Worm (Caenorhabditis elegans): Measurements from ENCODE around the gene Y105C5B.8.

Gene Y105C5B.8

ce11 chrIV:15880114-15880513 is 46.5 kb downstream of the Y105C5B.8 start:
- TF ChIP-seq nhr-43 (tag; optimal IDR thresholded peaks at IDR 0.05; ENCODE audit: poor library complexity, severe bottlenecking): no peak
- no peak for TF ChIP-seq mml-1 (tag; optimal IDR thresholded peaks at IDR 0.05)
- no peak for TF ChIP-seq ZK546.5 (tag; optimal IDR thresholded peaks at IDR 0.05)
- no peak for TF ChIP-seq elt-2 (tag; optimal IDR thresholded peaks at IDR 0.05)
- TF ChIP-seq lin-15B (tag; optimal IDR thresholded peaks at IDR 0.05): no peak
- no peak for TF ChIP-seq elt-3 (tag; optimal IDR thresholded peaks at IDR 0.05)
- TF ChIP-seq ama-1 (optimal IDR thresholded peaks at IDR 0.05): no peak
- no peak for TF ChIP-seq skn-1 (tag; optimal IDR thresholded peaks at IDR 0.05)
- TF ChIP-seq nhr-12 (tag; optimal IDR thresholded peaks at IDR 0.05): no peak
- TF ChIP-seq ceh-82 (tag; optimal IDR thresholded peaks at IDR 0.05): no peak
- TF ChIP-seq lin-39 (tag; optimal IDR thresholded peaks at IDR 0.05): no peak
- TF ChIP-seq daf-12 (tag; optimal IDR thresholded peaks at IDR 0.05): no peak

- TF ChIP-seq ZK546.5 (tag; optimal IDR thresholded peaks at IDR 0.05) (no peak), mml-1 (tag; optimal IDR thresholded peaks at IDR 0.05) (no peak), nfya-1 (tag; optimal IDR thresholded peaks at IDR 0.05; ENCODE audit: insufficient read depth) (peak; percentile 70)
Observed at ce11 chrIV:15878262-15878661, 48.4 kb downstream of the Y105C5B.8 start.

Data from whole organism, L3 larva.